Fruit fly (Drosophila melanogaster): Measurements from ENCODE around the gene Atg8a.

The Atg8a gene

DNA sequence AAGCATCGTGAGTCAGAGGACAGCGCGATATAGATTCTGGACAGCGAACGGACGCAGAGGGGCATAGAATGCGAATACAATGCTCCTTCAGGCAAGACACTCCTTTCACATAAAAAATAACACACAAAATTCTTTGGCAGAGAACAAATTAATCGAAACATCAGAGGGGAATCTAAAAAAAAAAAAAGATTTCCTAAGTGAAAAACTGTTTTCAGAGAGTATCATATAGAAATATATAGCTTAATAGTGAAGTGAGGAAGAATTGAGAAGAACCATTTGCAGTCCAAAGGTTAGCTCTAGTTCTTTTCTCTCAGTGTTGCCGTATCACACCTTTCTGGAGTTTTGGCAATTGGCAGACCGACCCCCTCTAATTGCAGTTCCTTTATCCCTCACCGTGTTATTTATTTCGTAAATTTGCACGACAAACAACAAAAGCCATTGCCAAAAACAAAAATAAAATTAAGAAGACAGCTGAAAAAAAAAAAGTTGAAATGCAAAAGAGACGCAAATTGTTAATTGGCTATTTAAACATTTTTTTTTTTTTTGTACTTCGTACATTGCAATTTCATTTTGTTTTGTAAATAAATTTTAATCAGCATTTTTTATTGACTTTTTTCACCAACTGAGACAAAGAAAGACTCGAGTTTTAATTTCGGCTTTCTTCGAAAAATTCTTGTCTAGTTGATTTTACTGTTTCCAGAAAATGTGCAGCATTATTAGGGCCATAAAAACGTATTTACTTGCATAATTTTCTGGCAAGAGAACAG lies 44.5 kb downstream of the Atg8a start (continued):
- peak; percentile 56 for TF ChIP-seq svp (GFP tag)
- TF ChIP-seq Eip93F (GFP tag; optimal IDR thresholded peaks at IDR 0.05) = no peak
- peak; percentile 28 for TF ChIP-seq cyc (GFP tag; optimal IDR thresholded peaks at IDR 0.05)
- no peak for TF ChIP-seq CG1621 (tag; optimal IDR thresholded peaks at IDR 0.05)
- TF ChIP-seq salr (GFP tag; optimal IDR thresholded peaks at IDR 0.05) = no peak

DNA sequence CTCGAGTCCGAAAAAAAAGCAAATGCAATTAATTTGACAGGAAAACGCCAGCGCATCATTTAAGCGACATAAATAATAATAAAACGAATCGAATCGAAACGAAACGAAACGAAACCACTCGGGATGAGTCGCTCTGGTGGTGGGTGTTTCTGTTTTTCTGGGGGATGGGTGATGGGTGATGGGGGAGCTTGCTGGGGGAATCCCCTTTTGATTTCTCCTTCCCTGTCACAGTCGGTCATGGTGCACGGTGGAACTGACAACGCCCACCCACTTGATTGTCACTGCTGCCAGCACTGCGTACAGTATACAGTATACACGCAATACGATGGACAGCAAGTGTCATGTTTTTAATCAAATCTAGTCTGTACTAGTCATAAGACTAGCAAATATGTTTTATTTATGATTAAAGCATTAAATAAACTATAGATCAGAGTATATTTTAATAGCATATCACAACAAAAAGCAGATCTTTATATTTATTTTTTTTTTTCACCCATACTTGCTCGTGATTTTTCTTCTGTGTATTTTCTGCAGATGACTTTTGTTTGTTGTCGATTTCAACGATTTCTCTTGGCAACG lies 46.1 kb downstream of the Atg8a start:
- TF ChIP-seq Gug (GFP tag; IDR thresholded peaks at IDR 0.05) = no peak
- no peak for TF ChIP-seq CG6276 (GFP tag; optimal IDR thresholded peaks at IDR 0.05)
- TF ChIP-seq CG8119 (GFP tag; IDR thresholded peaks at IDR 0.05) = no peak
- TF ChIP-seq Eip93F (GFP tag; optimal IDR thresholded peaks at IDR 0.05) = no peak
- no peak for TF ChIP-seq achi (GFP tag; optimal IDR thresholded peaks at IDR 0.05)
- peak; percentile 16 for TF ChIP-seq Hr4 (GFP tag; optimal IDR thresholded peaks at IDR 0.05)
- no peak for TF ChIP-seq dac (GFP tag; optimal IDR thresholded peaks at IDR 0.05)
- peak; percentile 38 for TF ChIP-seq acj6 (GFP tag; optimal IDR thresholded peaks at IDR 0.05)
- no peak for TF ChIP-seq CG6163 (GFP tag; IDR thresholded peaks at IDR 0.05)
- peak; percentile 35 for TF ChIP-seq Hr39 (GFP tag; optimal IDR thresholded peaks at IDR 0.05)
- peak in 1 of 2 experiments; percentile 4 for TF ChIP-seq ss (GFP tag; optimal IDR thresholded peaks at IDR 0.05)
- TF ChIP-seq Ets96B (tag; optimal IDR thresholded peaks at IDR 0.05) = no peak
- no peak for TF ChIP-seq CG10669 (GFP tag; optimal IDR thresholded peaks at IDR 0.05)
- no peak for TF ChIP-seq Blimp-1 (GFP tag; optimal IDR thresholded peaks at IDR 0.05)
- peak; percentile 35 for TF ChIP-seq CG8632 (GFP tag; optimal IDR thresholded peaks at IDR 0.05)
- no peak for TF ChIP-seq CG16779 (tag; optimal IDR thresholded peaks at IDR 0.05)
- no peak for TF ChIP-seq Hr38 (GFP tag; optimal IDR thresholded peaks at IDR 0.05)
- TF ChIP-seq CG34406 (GFP tag; optimal IDR thresholded peaks at IDR 0.05) = peak; percentile 55
- TF ChIP-seq net (GFP tag; optimal IDR thresholded peaks at IDR 0.05) = peak; percentile 15
- no peak for TF ChIP-seq CG6854 (GFP tag; optimal IDR thresholded peaks at IDR 0.05)
- TF ChIP-seq CG3919 (GFP tag; optimal IDR thresholded peaks at IDR 0.05) = peak; percentile 11
- TF ChIP-seq CG6808 (GFP tag; optimal IDR thresholded peaks at IDR 0.05) = no peak
- peak; percentile 41 for TF ChIP-seq esn (GFP tag; optimal IDR thresholded peaks at IDR 0.05)
- TF ChIP-seq CG32006 (GFP tag; optimal IDR thresholded peaks at IDR 0.05) = no peak
- peak; percentile 8 for TF ChIP-seq CG8319 (GFP tag; optimal IDR thresholded peaks at IDR 0.05)
- TF ChIP-seq spab (GFP tag; optimal IDR thresholded peaks at IDR 0.05) = no peak
- TF ChIP-seq eg (GFP tag; IDR thresholded peaks at IDR 0.05) = 0 out of 3 replicates have a peak, but pooled peaks have one; percentile 15
- no peak for TF ChIP-seq fkh (GFP tag; optimal IDR thresholded peaks at IDR 0.05)
- TF ChIP-seq pdm3 (GFP tag; optimal IDR thresholded peaks at IDR 0.05) = peak; percentile 53
- no peak for TF ChIP-seq CG11294 (GFP tag; IDR thresholded peaks at IDR 0.05)
- no peak for TF ChIP-seq salr (GFP tag; optimal IDR thresholded peaks at IDR 0.05)
- TF ChIP-seq CG1621 (tag; optimal IDR thresholded peaks at IDR 0.05) = no peak
- no peak for TF ChIP-seq CG11902 (GFP tag; optimal IDR thresholded peaks at IDR 0.05)
- peak; percentile 40 for TF ChIP-seq cyc (GFP tag; optimal IDR thresholded peaks at IDR 0.05)
- no peak for TF ChIP-seq CG11762 (GFP tag; optimal IDR thresholded peaks at IDR 0.05; ENCODE audit: insufficient read depth)
- no peak for TF ChIP-seq vri (GFP tag; optimal IDR thresholded peaks at IDR 0.05)
- peak; percentile 20 for TF ChIP-seq Eip75B (GFP tag; optimal IDR thresholded peaks at IDR 0.05)
- TF ChIP-seq svp (GFP tag) = peak; percentile 86
- peak; percentile 16 for TF ChIP-seq CG31627 (GFP tag; optimal IDR thresholded peaks at IDR 0.05)
- TF ChIP-seq OdsH (GFP tag; optimal IDR thresholded peaks at IDR 0.05) = peak; percentile 36
- peak; percentile 18 for TF ChIP-seq lz (GFP tag; optimal IDR thresholded peaks at IDR 0.05)
- TF ChIP-seq Met (GFP tag; optimal IDR thresholded peaks at IDR 0.05) = peak; percentile 58
- TF ChIP-seq Eip78C (GFP tag) = peak; percentile 78
- TF ChIP-seq CG4318 (GFP tag; optimal IDR thresholded peaks at IDR 0.05) = no peak
- no peak for TF ChIP-seq CG3032 (tag; optimal IDR thresholded peaks at IDR 0.05)
- peak; percentile 20 for TF ChIP-seq Sox14 (GFP tag; optimal IDR thresholded peaks at IDR 0.05)
- TF ChIP-seq CG15336 (GFP tag; IDR thresholded peaks at IDR 0.05) = 0 out of 2 replicates have a peak, but pooled peaks have one; percentile 28
